Worm (Caenorhabditis elegans) whole organism, L1 larva: ENCODE data around the gene nspa-8.

Experiments used
- C16A3.4 ChIP-seq: fragments of 150-350 bp; optimal IDR thresholded peaks from 2 replicates; lab custom pipeline; 2014; ENCODE audit warnings: missing biosample characterization, missing genetic modification characterization
- ceh-90 ChIP-seq: sonication (generic microtip); optimal IDR thresholded peaks from 2 replicates; lab custom pipeline; 2016; ENCODE audit warnings: missing genetic modification characterization, missing compliant biosample characterization
- egl-13 ChIP-seq: sonication (generic microtip); optimal IDR thresholded peaks from 2 replicates; lab custom pipeline; 2016; ENCODE audit warnings: missing genotype, missing genetic modification reagents, missing genetic modification characterization, missing compliant biosample characterization
- hlh-17 ChIP-seq: fragments of 200-800 bp; sonication (Bioruptor generic); optimal IDR thresholded peaks from 2 replicates; lab custom pipeline; 2018; ENCODE audit warnings: missing genetic modification characterization, mild to moderate bottlenecking, missing compliant biosample characterization, moderate library complexity, borderline replicate concordance
- irx-1 ChIP-seq: sonication (generic microtip); optimal IDR thresholded peaks from 2 replicates; lab custom pipeline; 2016; ENCODE audit warnings: missing genetic modification characterization, missing compliant biosample characterization
- nhr-76 ChIP-seq: sonication (generic microtip); optimal IDR thresholded peaks from 2 replicates; lab custom pipeline; 2017; ENCODE audit warnings: missing biosample characterization, missing genetic modification characterization

- TF ChIP-seq irx-1 (tag; lab: Kevin White, UChicago) (no peak), ceh-90 (tag; lab: Kevin White, UChicago) (no peak), hlh-17 (GFP tag; lab: Kevin White, UChicago) (no peak), nhr-76 (tag; lab: Kevin White, UChicago) (no peak), egl-13 (tag; lab: Kevin White, UChicago) (no peak), C16A3.4 (tag; lab: Kevin White, UChicago) (no peak)
Observed at ce11 chrV:14779644-14780043, 47.2 kb downstream of the nspa-8 start, which contains the start of the genes scrm-7 and Y50E8A.10.
